Worm (Caenorhabditis elegans) whole organism, young adult: ENCODE measurements around the gene sma-10.
A peak's percentile ranks its signal among the peaks of the same experiment; 100 is the strongest.

Source experiments
- B0019.2 ChIP-seq: fragments of 200-800 bp; sonication (Bioruptor generic); conservative IDR thresholded peaks from 2 replicates; pipeline ENCODE4 v1.3.6; 2022; ENCODE audit warnings: missing genetic modification reagents, missing genetic modification characterization, missing compliant biosample characterization
- B0035.1 ChIP-seq: sonication (generic microtip); optimal IDR thresholded peaks from 2 replicates; lab custom pipeline; 2016; ENCODE audit warnings: missing genetic modification characterization, mild to moderate bottlenecking, missing compliant biosample characterization, missing genotype, missing genetic modification reagents
- B0261.1 ChIP-seq: sonication (generic microtip); optimal IDR thresholded peaks from 2 replicates; lab custom pipeline; 2016; ENCODE audit warnings: mild to moderate bottlenecking, missing genetic modification characterization, moderate library complexity, missing compliant biosample characterization
- C06A6.2 ChIP-seq: fragments of 200-800 bp; sonication (Bioruptor generic); conservative IDR thresholded peaks from 2 replicates; pipeline ENCODE4 v1.3.6; 2022; ENCODE audit warnings: missing genetic modification characterization, missing compliant biosample characterization
- C17E4.6 ChIP-seq: fragments of 200-800 bp; sonication (Bioruptor generic); IDR thresholded peaks from 2 replicates; pipeline ENCODE4 v1.3.6; 2022; ENCODE audit warnings: missing genetic modification reagents, missing genetic modification characterization, missing compliant biosample characterization
- D2030.7 ChIP-seq: fragments of 200-800 bp; sonication (Bioruptor generic); IDR thresholded peaks from 2 replicates; pipeline ENCODE4 v1.3.6; 2022; ENCODE audit warnings: missing genetic modification reagents, missing genetic modification characterization, missing compliant biosample characterization
- F22D6.2 ChIP-seq: sonication (generic microtip); optimal IDR thresholded peaks from 2 replicates; lab custom pipeline; 2016; ENCODE audit warnings: mild to moderate bottlenecking, missing genetic modification characterization, missing compliant biosample characterization
- F37B4.10 ChIP-seq: fragments of 200-800 bp; sonication (Bioruptor generic); IDR thresholded peaks from 2 replicates; pipeline ENCODE4 v1.3.6; 2022; ENCODE audit warnings: missing genetic modification characterization, missing compliant biosample characterization
- F57A8.1 ChIP-seq: fragments of 200-800 bp; sonication (Bioruptor generic); optimal IDR thresholded peaks from 2 replicates; lab custom pipeline; 2018; ENCODE audit warnings: mild to moderate bottlenecking, missing genetic modification characterization, moderate library complexity, missing compliant biosample characterization
- K12H6.12 ChIP-seq: fragments of 200-800 bp; sonication (Bioruptor generic); optimal IDR thresholded peaks from 2 replicates; lab custom pipeline; 2018; ENCODE audit warnings: mild to moderate bottlenecking, missing genetic modification characterization, missing compliant biosample characterization
- T26A5.8 ChIP-seq: sonication (generic microtip); optimal IDR thresholded peaks from 2 replicates; lab custom pipeline; 2016; ENCODE audit warnings: missing genetic modification characterization, missing compliant biosample characterization
- Y95B8A.8 ChIP-seq: fragments of 200-800 bp; sonication (Bioruptor generic); IDR thresholded peaks from 2 replicates; pipeline ENCODE4 v1.3.6; 2022; ENCODE audit warnings: missing genetic modification reagents, missing genetic modification characterization, missing compliant biosample characterization
- ZK185.1 ChIP-seq: sonication (generic microtip); optimal IDR thresholded peaks from 2 replicates; lab custom pipeline; 2016; ENCODE audit warnings: mild to moderate bottlenecking, missing genetic modification characterization, missing compliant biosample characterization; ENCODE audit not compliant: poor library complexity, severe bottlenecking
- aptf-2 ChIP-seq: fragments of 200-800 bp; sonication (Bioruptor generic); conservative IDR thresholded peaks from 2 replicates; pipeline ENCODE4 v1.3.6; 2022; ENCODE audit warnings: missing genetic modification reagents, missing genetic modification characterization, missing compliant biosample characterization
- attf-3 ChIP-seq: fragments of 200-800 bp; sonication (Bioruptor generic); conservative IDR thresholded peaks from 2 replicates; pipeline ENCODE4 v1.3.6; 2022; ENCODE audit warnings: missing genetic modification reagents, missing genetic modification characterization, missing compliant biosample characterization
- attf-5 ChIP-seq: fragments of 200-800 bp; sonication (Bioruptor generic); optimal IDR thresholded peaks from 2 replicates; lab custom pipeline; 2018; ENCODE audit warnings: mild to moderate bottlenecking, missing genetic modification characterization, missing compliant biosample characterization
- bed-2 ChIP-seq: fragments of 200-800 bp; sonication (Bioruptor generic); IDR thresholded peaks from 2 replicates; pipeline ENCODE4 v1.3.6; 2022; ENCODE audit warnings: missing genetic modification reagents, missing genetic modification characterization, missing compliant biosample characterization
- ceh-100 ChIP-seq: fragments of 200-800 bp; sonication (Bioruptor generic); IDR thresholded peaks from 2 replicates; pipeline ENCODE4 v1.3.6; 2022; ENCODE audit warnings: missing genetic modification reagents, missing genetic modification characterization, missing compliant biosample characterization
- ceh-27 ChIP-seq: fragments of 200-800 bp; sonication (Bioruptor generic); optimal IDR thresholded peaks from 2 replicates; lab custom pipeline; 2018; ENCODE audit warnings: mild to moderate bottlenecking, missing genetic modification characterization, moderate library complexity, missing compliant biosample characterization
- ceh-79 ChIP-seq: sonication (generic microtip); optimal IDR thresholded peaks from 2 replicates; lab custom pipeline; 2017; ENCODE audit warnings: mild to moderate bottlenecking, missing genetic modification characterization, missing compliant biosample characterization
- ceh-91 ChIP-seq: fragments of 200-800 bp; sonication (Bioruptor generic); IDR thresholded peaks from 2 replicates; pipeline ENCODE4 v1.3.6; 2022; ENCODE audit warnings: missing genetic modification reagents, missing genetic modification characterization, missing compliant biosample characterization
- die-1 ChIP-seq: sonication (generic microtip); optimal IDR thresholded peaks from 2 replicates; lab custom pipeline; 2016; ENCODE audit warnings: missing genotype, mild to moderate bottlenecking, missing genetic modification characterization, missing compliant biosample characterization
- dox-1 ChIP-seq: fragments of 200-800 bp; sonication (Bioruptor generic); IDR thresholded peaks from 2 replicates; pipeline ENCODE4 v1.3.6; 2022; ENCODE audit warnings: missing genetic modification reagents, missing genetic modification characterization, missing compliant biosample characterization
- dpff-1 ChIP-seq: sonication (generic microtip); optimal IDR thresholded peaks from 2 replicates; lab custom pipeline; 2017; ENCODE audit warnings: mild to moderate bottlenecking, missing genetic modification characterization, missing compliant biosample characterization
- egl-18 ChIP-seq: fragments of 200-800 bp; sonication (Bioruptor generic); IDR thresholded peaks from 2 replicates; pipeline ENCODE4 v1.3.6; 2022; ENCODE audit warnings: missing genetic modification reagents, missing genetic modification characterization, missing compliant biosample characterization
- egl-44 ChIP-seq: fragments of 200-800 bp; sonication (Bioruptor generic); IDR thresholded peaks from 2 replicates; pipeline ENCODE4 v1.3.6; 2022; ENCODE audit warnings: missing genetic modification reagents, missing genetic modification characterization, missing compliant biosample characterization
- egrh-3 ChIP-seq: fragments of 200-800 bp; sonication (Bioruptor generic); IDR thresholded peaks from 2 replicates; pipeline ENCODE4 v1.3.6; 2022; ENCODE audit warnings: missing genetic modification reagents, missing genetic modification characterization, missing compliant biosample characterization
- lag-1 ChIP-seq: fragments of 200-800 bp; sonication (Bioruptor generic); IDR thresholded peaks from 2 replicates; pipeline ENCODE4 v1.3.6; 2022; ENCODE audit warnings: missing genetic modification reagents, missing genetic modification characterization, missing compliant biosample characterization
- let-526 ChIP-seq: fragments of 200-800 bp; sonication (Bioruptor generic); IDR thresholded peaks from 2 replicates; pipeline ENCODE4 v1.3.6; 2022; ENCODE audit warnings: missing genetic modification reagents, missing genetic modification characterization, missing compliant biosample characterization
- lin-26 ChIP-seq: fragments of 200-800 bp; sonication (Bioruptor generic); IDR thresholded peaks from 2 replicates; pipeline ENCODE4 v1.3.6; 2022; ENCODE audit warnings: missing genetic modification reagents, missing genetic modification characterization, missing compliant biosample characterization
- lir-1 ChIP-seq: fragments of 200-800 bp; sonication (Bioruptor generic); conservative IDR thresholded peaks from 2 replicates; pipeline ENCODE4 v1.3.6; 2022; ENCODE audit warnings: missing genetic modification reagents, missing genetic modification characterization, missing compliant biosample characterization
- lsl-1 ChIP-seq: fragments of 200-800 bp; sonication (Bioruptor generic); optimal IDR thresholded peaks from 2 replicates; lab custom pipeline; 2018; ENCODE audit warnings: mild to moderate bottlenecking, missing genetic modification characterization, moderate library complexity, missing compliant biosample characterization
- lsy-27 ChIP-seq: sonication (generic microtip); optimal IDR thresholded peaks from 2 replicates; lab custom pipeline; 2017; ENCODE audit warnings: missing genetic modification characterization, mild to moderate bottlenecking, missing compliant biosample characterization, antibody characterized with exemption, missing genotype, borderline replicate concordance; ENCODE audit not compliant: insufficient read depth
- madf-6 ChIP-seq: fragments of 200-800 bp; sonication (Bioruptor generic); IDR thresholded peaks from 2 replicates; pipeline ENCODE4 v1.3.6; 2022; ENCODE audit warnings: missing genetic modification reagents, missing genetic modification characterization, missing compliant biosample characterization
- mcd-1 ChIP-seq: fragments of 200-800 bp; sonication (Bioruptor generic); IDR thresholded peaks from 2 replicates; pipeline ENCODE4 v1.3.6; 2022; ENCODE audit warnings: missing genetic modification reagents, missing genetic modification characterization, missing compliant biosample characterization
- nhr-27 ChIP-seq: fragments of 200-800 bp; sonication (Bioruptor generic); optimal IDR thresholded peaks from 2 replicates; lab custom pipeline; 2018; ENCODE audit warnings: mild to moderate bottlenecking, missing genetic modification characterization, moderate library complexity, missing compliant biosample characterization
- nhr-90 ChIP-seq: sonication (generic microtip); optimal IDR thresholded peaks from 2 replicates; lab custom pipeline; 2016; ENCODE audit warnings: missing genotype, mild to moderate bottlenecking, missing genetic modification characterization, missing compliant biosample characterization
- sdz-38 ChIP-seq: sonication (generic microtip); optimal IDR thresholded peaks from 2 replicates; lab custom pipeline; 2016; ENCODE audit warnings: missing genotype, missing genetic modification characterization, missing compliant biosample characterization
- sea-2 ChIP-seq: fragments of 200-800 bp; sonication (Bioruptor generic); IDR thresholded peaks from 2 replicates; pipeline ENCODE4 v1.3.6; 2022; ENCODE audit warnings: missing genetic modification characterization, missing compliant biosample characterization
- snpc-3.4 ChIP-seq: sonication (generic microtip); optimal IDR thresholded peaks from 2 replicates; lab custom pipeline; 2017; ENCODE audit warnings: missing genetic modification characterization, mild to moderate bottlenecking, missing compliant biosample characterization, antibody characterized with exemption, moderate library complexity, missing genotype, missing genetic modification reagents
- somi-1 ChIP-seq: fragments of 200-800 bp; sonication (Bioruptor generic); optimal IDR thresholded peaks from 2 replicates; lab custom pipeline; 2018; ENCODE audit warnings: mild to moderate bottlenecking, missing genetic modification characterization, missing compliant biosample characterization
- tbx-9 ChIP-seq: sonication (generic microtip); optimal IDR thresholded peaks from 2 replicates; lab custom pipeline; 2016; ENCODE audit warnings: borderline replicate concordance, missing genetic modification characterization, inconsistent platforms, missing compliant biosample characterization
- tlf-1 ChIP-seq: fragments of 200-800 bp; sonication (Bioruptor generic); optimal IDR thresholded peaks from 2 replicates; lab custom pipeline; 2018; ENCODE audit warnings: mild to moderate bottlenecking, missing genetic modification characterization, missing compliant biosample characterization
- zfh-2 ChIP-seq: fragments of 200-800 bp; sonication (Bioruptor generic); conservative IDR thresholded peaks from 2 replicates; pipeline ENCODE4 v1.3.6; 2022; ENCODE audit warnings: missing genetic modification reagents, missing genetic modification characterization, missing compliant biosample characterization
- zim-3 ChIP-seq: sonication (generic microtip); optimal IDR thresholded peaks from 2 replicates; lab custom pipeline; 2017; ENCODE audit warnings: mild to moderate bottlenecking, missing genetic modification characterization, moderate library complexity, missing compliant biosample characterization
- ztf-18 ChIP-seq: sonication (generic microtip); optimal IDR thresholded peaks from 2 replicates; lab custom pipeline; 2016; ENCODE audit warnings: missing genotype, mild to moderate bottlenecking, missing genetic modification characterization, missing compliant biosample characterization
- ztf-25 ChIP-seq: fragments of 200-800 bp; sonication (Bioruptor generic); IDR thresholded peaks from 2 replicates; pipeline ENCODE4 v1.3.6; 2022; ENCODE audit warnings: missing genetic modification reagents, missing genetic modification characterization, missing compliant biosample characterization
- ztf-26 ChIP-seq: sonication (generic microtip); optimal IDR thresholded peaks from 2 replicates; lab custom pipeline; 2017; ENCODE audit warnings: missing genetic modification characterization, missing compliant biosample characterization
- ztf-3 ChIP-seq: fragments of 200-800 bp; sonication (Bioruptor generic); optimal IDR thresholded peaks from 2 replicates; lab custom pipeline; 2018; ENCODE audit warnings: mild to moderate bottlenecking, missing genetic modification characterization, missing compliant biosample characterization
- ztf-6 ChIP-seq: fragments of 200-800 bp; sonication (Bioruptor generic); IDR thresholded peaks from 2 replicates; pipeline ENCODE4 v1.3.6; 2022; ENCODE audit warnings: missing genetic modification reagents, missing genetic modification characterization, missing compliant biosample characterization

Gene sma-10

DNA sequence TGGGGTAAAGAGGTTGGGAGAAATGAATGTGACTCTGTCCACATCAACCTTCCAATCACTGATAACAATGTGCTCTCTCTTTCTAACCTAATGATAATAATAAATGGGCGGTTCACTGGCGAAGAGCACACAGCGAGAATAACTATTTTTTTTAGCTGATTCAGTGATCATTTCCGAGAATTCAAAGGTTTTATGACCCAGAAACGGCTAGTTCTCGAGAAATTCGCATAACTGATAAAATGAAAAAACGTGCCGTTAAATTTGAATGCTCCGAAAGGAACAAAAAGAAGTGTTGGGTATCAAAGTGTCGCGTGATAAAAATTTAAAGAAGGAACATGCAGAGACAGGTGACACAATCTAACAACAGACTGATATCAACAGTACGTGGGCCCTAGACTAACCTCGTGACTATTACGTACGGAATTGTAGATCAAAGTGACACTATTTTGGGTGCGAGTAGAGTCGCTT is 21.5 kb downstream of the sma-10 start (continued):
- TF ChIP-seq egl-44 (GFP tag; lab: Robert Waterston, UW), result 0 out of 2 replicates have a peak, but pooled peaks have one; percentile 32
- peak; percentile 39 for TF ChIP-seq nhr-90 (tag; lab: Kevin White, UChicago)
- no peak for TF ChIP-seq F22D6.2 (tag; lab: Kevin White, UChicago)
- no peak for TF ChIP-seq sdz-38 (tag; lab: Kevin White, UChicago)
- TF ChIP-seq attf-5, result no peak
- no peak for TF ChIP-seq ztf-6 (GFP tag; lab: Robert Waterston, UW)
- TF ChIP-seq zfh-2 (GFP tag; lab: Robert Waterston, UW), result no peak
- TF ChIP-seq D2030.7, result no peak
- TF ChIP-seq aptf-2, result no peak
- TF ChIP-seq bed-2 (GFP tag; lab: Robert Waterston, UW), result no peak
- TF ChIP-seq B0261.1 (tag; lab: Kevin White, UChicago), result no peak
- TF ChIP-seq F57A8.1 (GFP tag; lab: Kevin White, UChicago), result no peak
- no peak for TF ChIP-seq madf-6
- no peak for TF ChIP-seq sea-2 (GFP tag; lab: Robert Waterston, UW)
- no peak for TF ChIP-seq snpc-3.4
- no peak for TF ChIP-seq lag-1
- TF ChIP-seq lin-26 (GFP tag; lab: Robert Waterston, UW), result no peak
- TF ChIP-seq C06A6.2, result 0 out of 2 replicates have a peak, but pooled peaks have one; percentile 27
- TF ChIP-seq lsl-1 (GFP tag; lab: Kevin White, UChicago), result no peak
- TF ChIP-seq B0019.2 (GFP tag; lab: Robert Waterston, UW), result no peak
- TF ChIP-seq lsy-27, result no peak
- TF ChIP-seq tlf-1 (GFP tag; lab: Kevin White, UChicago), result no peak
- TF ChIP-seq let-526 (GFP tag; lab: Robert Waterston, UW), result no peak
- TF ChIP-seq die-1 (tag; lab: Kevin White, UChicago), result no peak
- no peak for TF ChIP-seq T26A5.8
- no peak for TF ChIP-seq nhr-27 (tag; lab: Kevin White, UChicago)
- no peak for TF ChIP-seq C17E4.6
- TF ChIP-seq egrh-3 (GFP tag; lab: Robert Waterston, UW), result no peak
- no peak for TF ChIP-seq lir-1 (GFP tag; lab: Robert Waterston, UW)
- no peak for TF ChIP-seq somi-1 (GFP tag; lab: Kevin White, UChicago)
- TF ChIP-seq ceh-91 (GFP tag; lab: Robert Waterston, UW), result no peak
- no peak for TF ChIP-seq dpff-1 (tag; lab: Kevin White, UChicago)
- TF ChIP-seq ceh-100 (GFP tag; lab: Robert Waterston, UW), result no peak
- no peak for TF ChIP-seq egl-18 (GFP tag; lab: Robert Waterston, UW)
- no peak for TF ChIP-seq B0035.1 (tag; lab: Kevin White, UChicago)
- TF ChIP-seq ztf-3 (GFP tag; lab: Kevin White, UChicago), result peak; percentile 0
- no peak for TF ChIP-seq Y95B8A.8 (GFP tag; lab: Robert Waterston, UW)
- no peak for TF ChIP-seq ceh-79 (tag; lab: Kevin White, UChicago)
- no peak for TF ChIP-seq ZK185.1 (tag; lab: Kevin White, UChicago)
- TF ChIP-seq mcd-1, result no peak
- TF ChIP-seq ztf-26 (tag; lab: Kevin White, UChicago), result no peak
- TF ChIP-seq attf-3 (GFP tag; lab: Robert Waterston, UW), result no peak
- TF ChIP-seq tbx-9 (tag; lab: Kevin White, UChicago), result no peak
- no peak for TF ChIP-seq ztf-25
- TF ChIP-seq ceh-27 (GFP tag; lab: Kevin White, UChicago), result no peak
- peak; percentile 63 for TF ChIP-seq dox-1 (GFP tag; lab: Robert Waterston, UW)
- TF ChIP-seq F37B4.10 (GFP tag; lab: Robert Waterston, UW), result no peak
- no peak for TF ChIP-seq zim-3 (tag; lab: Kevin White, UChicago)
- no peak for TF ChIP-seq K12H6.12 (tag; lab: Kevin White, UChicago)
- TF ChIP-seq ztf-18 (tag; lab: Kevin White, UChicago), result no peak
